Fruit fly (Drosophila melanogaster) whole organism, prepupa: ENCODE measurements around the gene Keap1.

Experiments
- Blimp-1 ChIP-seq: fragments of 200-800 bp; sonication (Bioruptor generic); optimal IDR thresholded peaks from 3 replicates; lab custom pipeline; 2017; ENCODE audit warnings: missing biosample characterization, missing genetic modification characterization, mild to moderate bottlenecking, moderate library complexity, missing genetic modification reagents
- CG10631 ChIP-seq: fragments of 200-800 bp; sonication (Bioruptor generic); optimal IDR thresholded peaks from 2 replicates; lab custom pipeline; 2016; ENCODE audit warnings: missing biosample characterization, missing genetic modification characterization
- CG10669 ChIP-seq: fragments of 200-800 bp; sonication (Bioruptor generic); optimal IDR thresholded peaks from 3 replicates; lab custom pipeline; 2018; ENCODE audit warnings: missing biosample characterization, mild to moderate bottlenecking, missing genetic modification characterization, moderate library complexity
- CG11762 ChIP-seq: fragments of 200-800 bp; sonication (Bioruptor generic); optimal IDR thresholded peaks from 3 replicates; lab custom pipeline; 2016; ENCODE audit warnings: missing biosample characterization, missing genetic modification characterization; ENCODE audit not compliant: insufficient read depth
- CG11902 ChIP-seq: fragments of 200-800 bp; sonication (Bioruptor generic); optimal IDR thresholded peaks from 3 replicates; lab custom pipeline; 2016; ENCODE audit warnings: missing biosample characterization, missing genetic modification characterization
- CG1621 ChIP-seq: fragments of 200-800 bp; sonication (Bioruptor generic); optimal IDR thresholded peaks from 3 replicates; lab custom pipeline; 2018; ENCODE audit warnings: missing biosample characterization, mild to moderate bottlenecking, missing genetic modification characterization
- CG16779 ChIP-seq: fragments of 200-800 bp; sonication (Bioruptor generic); optimal IDR thresholded peaks from 3 replicates; lab custom pipeline; 2017; ENCODE audit warnings: missing biosample characterization, mild to moderate bottlenecking, missing genetic modification characterization
- CG31627 ChIP-seq: fragments of 200-800 bp; sonication (Bioruptor generic); optimal IDR thresholded peaks from 3 replicates; lab custom pipeline; 2016; ENCODE audit warnings: missing biosample characterization, missing genetic modification characterization
- CG34406 ChIP-seq: fragments of 200-800 bp; sonication (Bioruptor generic); optimal IDR thresholded peaks from 3 replicates; lab custom pipeline; 2016; ENCODE audit warnings: missing biosample characterization, missing genetic modification characterization
- CG3919 ChIP-seq: fragments of 200-800 bp; sonication (Bioruptor generic); optimal IDR thresholded peaks from 3 replicates; lab custom pipeline; 2016; ENCODE audit warnings: missing biosample characterization, missing genetic modification characterization
- CG6163 ChIP-seq: fragments of 200-800 bp; sonication (Bioruptor generic); IDR thresholded peaks from 3 replicates; pipeline ENCODE4 v1.3.6; 2022; ENCODE audit warnings: missing biosample characterization, missing genetic modification characterization
- CG6792 ChIP-seq: fragments of 200-800 bp; sonication (Bioruptor generic); optimal IDR thresholded peaks from 3 replicates; lab custom pipeline; 2016; ENCODE audit warnings: missing biosample characterization, missing genetic modification characterization
- CG6854 ChIP-seq: fragments of 200-800 bp; sonication (Bioruptor generic); optimal IDR thresholded peaks from 2 replicates; lab custom pipeline; 2017; ENCODE audit warnings: missing biosample characterization, mild to moderate bottlenecking, missing genetic modification characterization
- CG8119 ChIP-seq: fragments of 200-800 bp; sonication (Bioruptor generic); IDR thresholded peaks from 3 replicates; pipeline ENCODE4 v1.3.6; 2022; ENCODE audit warnings: missing biosample characterization, missing genetic modification characterization
- CG9139 ChIP-seq: fragments of 200-800 bp; sonication (Bioruptor generic); optimal IDR thresholded peaks from 3 replicates; lab custom pipeline; 2017; ENCODE audit warnings: missing biosample characterization, mild to moderate bottlenecking, missing genetic modification characterization
- Eip75B ChIP-seq: fragments of 200-800 bp; sonication (Bioruptor generic); optimal IDR thresholded peaks from 3 replicates; lab custom pipeline; 2016; ENCODE audit warnings: missing biosample characterization, missing genetic modification characterization
- Ets21C ChIP-seq: fragments of 200-800 bp; sonication (Bioruptor generic); optimal IDR thresholded peaks from 3 replicates; lab custom pipeline; 2016; ENCODE audit warnings: missing biosample characterization, missing genetic modification characterization
- Gug ChIP-seq: fragments of 200-800 bp; sonication (Bioruptor generic); IDR thresholded peaks from 2 replicates; pipeline ENCODE4 v1.3.6; 2022; ENCODE audit warnings: missing biosample characterization, missing genetic modification characterization
- Hr38 ChIP-seq: sonication (Bioruptor generic); optimal IDR thresholded peaks from 2 replicates; lab custom pipeline; 2016; ENCODE audit warnings: missing biosample characterization, missing genetic modification characterization
- Hr39 ChIP-seq: fragments of 200-800 bp; sonication (Bioruptor generic); optimal IDR thresholded peaks from 2 replicates; lab custom pipeline; 2016; ENCODE audit warnings: missing biosample characterization, missing genetic modification characterization
- Hr4 ChIP-seq: fragments of 200-800 bp; sonication (Bioruptor generic); optimal IDR thresholded peaks from 3 replicates; lab custom pipeline; 2016; ENCODE audit warnings: missing biosample characterization, missing genetic modification characterization
- Smox ChIP-seq: fragments of 200-800 bp; sonication (Bioruptor generic); optimal IDR thresholded peaks from 3 replicates; lab custom pipeline; 2016; ENCODE audit warnings: missing biosample characterization, missing genetic modification characterization
- Sox102F ChIP-seq: fragments of 200-800 bp; sonication (Bioruptor generic); optimal IDR thresholded peaks from 2 replicates; lab custom pipeline; 2016; ENCODE audit warnings: missing biosample characterization, mild to moderate bottlenecking, missing genetic modification characterization
- achi ChIP-seq: fragments of 200-800 bp; sonication (Bioruptor generic); optimal IDR thresholded peaks from 3 replicates; lab custom pipeline; 2016; ENCODE audit warnings: missing biosample characterization, missing genetic modification characterization
- cyc ChIP-seq: fragments of 200-800 bp; sonication (Bioruptor generic); optimal IDR thresholded peaks from 3 replicates; lab custom pipeline; 2016; ENCODE audit warnings: missing biosample characterization, missing genetic modification characterization
- dac ChIP-seq: fragments of 200-800 bp; sonication (Bioruptor generic); optimal IDR thresholded peaks from 2 replicates; lab custom pipeline; 2017; ENCODE audit warnings: missing biosample characterization, mild to moderate bottlenecking, missing genetic modification characterization
- esn ChIP-seq: fragments of 200-800 bp; sonication (Bioruptor generic); optimal IDR thresholded peaks from 2 replicates; lab custom pipeline; 2016; ENCODE audit warnings: missing biosample characterization, mild to moderate bottlenecking, missing genetic modification characterization, moderate library complexity
- lz ChIP-seq: fragments of 200-800 bp; sonication (Bioruptor generic); optimal IDR thresholded peaks from 3 replicates; lab custom pipeline; 2016; ENCODE audit warnings: missing biosample characterization, missing genetic modification characterization
- net ChIP-seq: fragments of 200-800 bp; sonication (Bioruptor generic); optimal IDR thresholded peaks from 3 replicates; lab custom pipeline; 2016; ENCODE audit warnings: missing biosample characterization, missing genetic modification characterization
- pdm3 ChIP-seq: fragments of 200-800 bp; sonication (Bioruptor generic); optimal IDR thresholded peaks from 3 replicates; lab custom pipeline; 2016; ENCODE audit warnings: missing biosample characterization, missing genetic modification characterization
- salr ChIP-seq, 2 experiments: fragments of 200-800 bp; sonication (Bioruptor generic); optimal IDR thresholded peaks; 3 replicates each; lab custom pipeline; 2016 to 2018; ENCODE audit warnings: missing biosample characterization in 2 of 2, missing genetic modification characterization in 2 of 2, mild to moderate bottlenecking in 1 of 2
- spab ChIP-seq: fragments of 200-800 bp; sonication (Bioruptor generic); optimal IDR thresholded peaks from 2 replicates; lab custom pipeline; 2017; ENCODE audit warnings: missing biosample characterization, mild to moderate bottlenecking, missing genetic modification characterization, missing genetic modification reagents
- ss ChIP-seq, 2 experiments: fragments of 200-800 bp; sonication (Bioruptor generic); optimal IDR thresholded peaks; 2 replicates in 1 of 2; 3 replicates in 1 of 2; lab custom pipeline; 2017 to 2018; ENCODE audit warnings: mild to moderate bottlenecking in 2 of 2, missing biosample characterization in 2 of 2, missing genetic modification characterization in 2 of 2, moderate library complexity in 1 of 2
- svp ChIP-seq: fragments of 200-800 bp; sonication (Bioruptor generic); peaks from one replicate; lab custom pipeline; 2016; ENCODE audit warnings: missing biosample characterization, missing genetic modification characterization
- vri ChIP-seq: fragments of 200-800 bp; sonication (Bioruptor generic); optimal IDR thresholded peaks from 3 replicates; lab custom pipeline; 2016; ENCODE audit warnings: missing biosample characterization, mild to moderate bottlenecking, missing genetic modification characterization

The Keap1 gene

DNA sequence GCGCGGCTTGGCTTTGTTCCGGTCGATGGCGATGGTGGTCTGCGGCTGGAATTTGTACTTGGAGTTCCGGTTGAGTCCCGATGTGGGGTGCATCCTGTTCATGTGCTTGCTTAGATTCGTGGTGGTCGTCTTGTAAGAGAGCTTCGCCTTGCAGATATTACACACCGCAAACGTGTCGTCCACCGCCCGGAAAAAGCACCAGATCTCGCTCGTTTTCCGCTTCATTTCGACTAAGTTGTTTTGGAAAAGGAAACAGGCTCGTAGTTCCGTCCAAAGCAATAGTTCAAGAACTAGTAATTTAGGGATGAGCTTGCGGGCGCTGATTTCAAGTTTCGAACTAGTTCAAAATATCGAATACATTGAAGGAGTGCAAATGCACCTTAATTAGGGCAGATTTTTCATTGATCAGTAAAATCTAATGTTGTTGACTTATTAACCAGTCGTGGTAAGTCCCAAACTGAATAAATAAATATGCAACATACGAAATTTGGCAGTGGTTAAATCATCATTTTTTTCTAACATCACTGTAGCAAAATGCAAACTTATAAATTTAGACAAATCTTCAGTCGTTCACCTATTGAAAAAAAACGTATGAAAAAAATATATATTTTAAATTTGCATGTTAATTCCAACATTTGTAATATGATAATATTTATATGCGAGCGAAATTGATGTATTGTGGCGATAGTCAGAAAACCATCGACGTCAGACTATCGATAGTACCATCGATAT lies 36.7 kb downstream of the Keap1 start, which contains the start of the genes bdwf and Patr-1 (continued):
- TF ChIP-seq dac (GFP tag; lab: Kevin White, UChicago) (no peak), esn (GFP tag; lab: Kevin White, UChicago) (peak; percentile 58), vri (GFP tag; lab: Kevin White, UChicago) (no peak), lz (GFP tag; lab: Kevin White, UChicago) (no peak), Hr39 (GFP tag; lab: Kevin White, UChicago) (no peak), Hr38 (GFP tag; lab: Kevin White, UChicago) (no peak), Gug (GFP tag; lab: Robert Waterston, UW) (no peak), ss (GFP tag; optimal IDR thresholded peaks at IDR 0.05; lab: Kevin White, UChicago) (no peak), CG11762 (GFP tag; lab: Kevin White, UChicago) (no peak), pdm3 (GFP tag; lab: Kevin White, UChicago) (no peak), salr (GFP tag; optimal IDR thresholded peaks at IDR 0.05; lab: Kevin White, UChicago) (no peak)
- TF ChIP-seq, all 60 proteins: peak for 8

DNA sequence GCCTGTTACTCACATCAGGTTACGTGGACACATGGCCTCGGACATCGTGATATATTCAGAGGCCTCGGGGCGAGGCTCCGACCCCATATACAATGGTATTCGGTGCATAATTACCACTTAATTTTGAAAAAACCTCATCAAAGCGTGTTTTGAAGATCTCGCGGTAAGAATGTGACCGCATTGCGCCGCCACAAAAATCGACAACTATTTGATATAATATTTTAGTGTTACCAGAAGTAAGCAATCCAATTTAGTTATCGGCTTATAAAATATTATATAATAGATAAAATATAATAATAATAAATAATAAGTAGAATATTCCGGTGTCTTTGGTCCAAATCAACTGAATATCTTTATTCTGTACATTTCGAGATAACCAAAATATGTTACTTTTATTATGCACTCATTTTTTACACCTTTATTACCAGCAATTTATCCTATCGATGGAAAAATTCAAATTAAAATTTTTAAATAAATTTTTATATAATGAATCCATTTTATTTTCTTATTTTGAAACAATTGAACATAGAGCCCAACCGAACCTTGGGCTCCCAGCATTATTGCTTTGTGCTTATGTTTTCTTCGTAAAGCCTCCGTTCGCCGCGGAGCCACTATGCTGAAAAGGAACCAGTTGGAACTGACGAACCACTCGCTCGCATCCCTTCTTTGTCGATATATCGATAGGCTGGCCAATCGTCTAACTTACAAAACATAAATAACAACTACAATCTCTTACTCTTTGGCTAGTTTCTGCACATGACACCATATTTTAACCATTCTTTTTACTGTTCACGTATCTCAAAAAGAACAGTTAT lies 39.5 kb downstream of the Keap1 start, which contains the start of the genes CG18213 and Trm7-32:
Gene CG18213, minus strand, starts transcription at position 211 of the 815 bp plus-strand sequence.
Gene Trm7-32, plus strand, starts transcription at position 690 of the 815 bp plus-strand sequence.
- TF ChIP-seq achi (GFP tag; lab: Kevin White, UChicago) (peak; percentile 27), esn (GFP tag; lab: Kevin White, UChicago) (peak; percentile 15), Hr4 (GFP tag; lab: Kevin White, UChicago) (no peak), CG10631 (GFP tag; lab: Kevin White, UChicago) (peak; percentile 38)
- TF ChIP-seq, all 60 proteins: peak for 3

DNA sequence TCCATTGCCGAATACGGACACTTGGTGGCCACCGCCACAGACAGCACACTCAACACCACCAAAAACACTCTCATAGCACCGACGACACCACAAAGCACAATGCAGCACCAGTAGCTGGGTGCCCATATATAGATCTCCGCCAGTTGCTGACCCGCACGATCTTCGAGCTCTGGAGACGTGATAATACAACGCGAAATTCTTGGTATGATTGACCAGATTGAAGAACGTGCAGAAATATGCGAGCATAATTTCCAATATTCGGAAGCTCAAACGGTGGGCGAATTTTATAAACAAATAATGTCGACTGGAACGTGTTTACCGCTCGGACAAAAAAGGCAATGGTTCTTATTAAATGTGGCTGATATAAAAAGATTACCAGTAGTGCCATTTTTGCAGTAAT lies 43.8 kb downstream of the Keap1 start, which contains the start of gene CG4009:
Gene CG4009, minus strand, starts transcription at position 101 of the 400 bp plus-strand sequence.
- TF ChIP-seq cyc, result no peak
- no peak for TF ChIP-seq CG34406 (GFP tag; lab: Kevin White, UChicago)
- no peak for TF ChIP-seq CG9139
- TF ChIP-seq spab, result no peak
- no peak for TF ChIP-seq svp (GFP tag; lab: Kevin White, UChicago)
- TF ChIP-seq lz (GFP tag; lab: Kevin White, UChicago), result no peak
- no peak for TF ChIP-seq CG6163 (GFP tag; lab: Robert Waterston, UW)
- TF ChIP-seq Smox, result no peak
- no peak for TF ChIP-seq Ets21C (GFP tag; lab: Kevin White, UChicago)

DNA sequence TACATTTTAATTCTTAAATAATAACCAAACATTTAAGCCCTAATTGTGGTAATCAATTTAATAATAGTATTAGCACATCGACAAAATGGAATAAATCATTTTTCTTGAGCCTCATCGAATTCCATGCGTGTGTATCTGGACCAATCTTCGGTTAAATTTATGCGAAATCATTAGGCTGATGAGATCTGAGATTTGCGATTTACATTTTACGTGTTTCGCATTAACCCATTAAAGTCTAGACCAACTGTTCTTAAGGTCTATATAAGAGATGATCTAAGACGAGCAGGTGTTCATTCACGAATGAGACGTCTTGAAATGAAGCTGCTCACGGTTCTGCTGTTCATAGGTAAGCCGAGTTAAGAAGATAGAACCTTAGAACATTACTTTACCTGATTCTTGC lies 48.2 kb downstream of the Keap1 start, which contains the start of gene CG31268:
Gene CG31268, plus strand, starts transcription at position 301 of the 400 bp plus-strand sequence.
- TF ChIP-seq Ets21C (GFP tag; lab: Kevin White, UChicago), result no peak
- TF ChIP-seq CG8119 (GFP tag; lab: Robert Waterston, UW), result no peak
- no peak for TF ChIP-seq Hr4 (GFP tag; lab: Kevin White, UChicago)
- no peak for TF ChIP-seq CG10669 (GFP tag; lab: Kevin White, UChicago)
- TF ChIP-seq CG6854 (GFP tag; lab: Kevin White, UChicago), result no peak
- no peak for TF ChIP-seq Eip75B (GFP tag; lab: Kevin White, UChicago)
- no peak for TF ChIP-seq Blimp-1 (GFP tag; lab: Kevin White, UChicago)
- no peak for TF ChIP-seq CG1621 (tag; lab: Kevin White, UChicago)
- no peak for TF ChIP-seq CG16779 (tag; lab: Kevin White, UChicago)
- no peak for TF ChIP-seq CG6792
- no peak for TF ChIP-seq CG3919 (GFP tag; lab: Kevin White, UChicago)
- no peak for TF ChIP-seq salr (GFP tag; optimal IDR thresholded peaks at IDR 0.05; lab: Kevin White, UChicago)
- no peak for TF ChIP-seq CG31627 (GFP tag; lab: Kevin White, UChicago)
- no peak for TF ChIP-seq Smox
- no peak for TF ChIP-seq CG11762 (GFP tag; lab: Kevin White, UChicago)
- no peak for TF ChIP-seq net (GFP tag; lab: Kevin White, UChicago)
- TF ChIP-seq dac (GFP tag; lab: Kevin White, UChicago), result no peak
- TF ChIP-seq Sox102F, result no peak
- TF ChIP-seq svp (GFP tag; lab: Kevin White, UChicago), result no peak
- no peak for TF ChIP-seq CG11902 (GFP tag; lab: Kevin White, UChicago)
- TF ChIP-seq, all 60 proteins: peak for 0
